Fruit fly (Drosophila melanogaster) S2 (cell line): ENCODE results near the gene CG10353.

ENCODE experiments used
- CG8478 ChIP-seq: fragments of >200 bp; optimal IDR thresholded peaks from 2 replicates; lab custom pipeline; 2018
- CTCF ChIP-seq, 2 experiments: fragments of >200 bp; optimal IDR thresholded peaks; 2 replicates each; lab custom pipeline; 2018

DNA sequence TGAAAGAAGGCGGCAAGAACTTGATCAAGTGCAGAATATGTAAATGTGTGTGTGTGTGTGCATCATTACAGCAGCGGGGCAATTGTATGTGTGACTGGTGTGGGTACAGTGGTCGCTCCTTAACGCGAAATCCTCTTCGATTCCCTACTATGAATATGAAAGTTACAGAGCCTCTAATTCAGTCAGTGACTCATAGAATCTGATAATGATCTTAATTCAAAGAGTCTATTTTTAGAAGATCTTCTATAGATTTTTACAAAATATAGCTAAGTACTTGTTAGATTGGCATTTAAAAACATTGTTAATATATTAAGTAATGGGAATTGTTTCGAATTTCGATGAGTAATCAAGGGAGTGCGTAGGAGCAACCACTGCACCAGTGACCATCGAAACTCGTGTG is 4.5 kb downstream of the CG10353 start:
- TF ChIP-seq CTCF (optimal IDR thresholded peaks at IDR 0.05; lab: Kevin White, UChicago) (no peak), CG8478 (no peak)
